Fruit fly (Drosophila melanogaster) whole organism, prepupa: Measurements from ENCODE around the gene CG3223.

Experiments
- Blimp-1 ChIP-seq: fragments of 200-800 bp; sonication (Bioruptor generic); optimal IDR thresholded peaks from 3 replicates; lab custom pipeline; 2017; ENCODE audit warnings: missing biosample characterization, missing genetic modification characterization, mild to moderate bottlenecking, moderate library complexity, missing genetic modification reagents
- CG10669 ChIP-seq: fragments of 200-800 bp; sonication (Bioruptor generic); optimal IDR thresholded peaks from 3 replicates; lab custom pipeline; 2018; ENCODE audit warnings: missing biosample characterization, mild to moderate bottlenecking, missing genetic modification characterization, moderate library complexity
- CG11294 ChIP-seq: fragments of 200-800 bp; sonication (Bioruptor generic); IDR thresholded peaks from 2 replicates; pipeline ENCODE4 v1.3.6; 2022; ENCODE audit warnings: missing biosample characterization, missing genetic modification characterization
- CG11902 ChIP-seq: fragments of 200-800 bp; sonication (Bioruptor generic); optimal IDR thresholded peaks from 3 replicates; lab custom pipeline; 2016; ENCODE audit warnings: missing biosample characterization, missing genetic modification characterization
- CG15336 ChIP-seq: fragments of 200-800 bp; sonication (Bioruptor generic); IDR thresholded peaks from 2 replicates; pipeline ENCODE4 v1.3.6; 2022; ENCODE audit warnings: missing biosample characterization, missing genetic modification characterization
- CG1621 ChIP-seq: fragments of 200-800 bp; sonication (Bioruptor generic); optimal IDR thresholded peaks from 3 replicates; lab custom pipeline; 2018; ENCODE audit warnings: missing biosample characterization, mild to moderate bottlenecking, missing genetic modification characterization
- CG3032 ChIP-seq: fragments of 200-800 bp; optimal IDR thresholded peaks from 2 replicates; lab custom pipeline; 2019; ENCODE audit warnings: missing biosample characterization, mild to moderate bottlenecking, missing genetic modification characterization, moderate library complexity
- CG32006 ChIP-seq: fragments of 200-800 bp; sonication (Bioruptor generic); optimal IDR thresholded peaks from 3 replicates; lab custom pipeline; 2017; ENCODE audit warnings: missing biosample characterization, mild to moderate bottlenecking, missing genetic modification characterization
- CG3919 ChIP-seq: fragments of 200-800 bp; sonication (Bioruptor generic); optimal IDR thresholded peaks from 3 replicates; lab custom pipeline; 2016; ENCODE audit warnings: missing biosample characterization, missing genetic modification characterization
- CG6163 ChIP-seq: fragments of 200-800 bp; sonication (Bioruptor generic); IDR thresholded peaks from 3 replicates; pipeline ENCODE4 v1.3.6; 2022; ENCODE audit warnings: missing biosample characterization, missing genetic modification characterization
- CG6276 ChIP-seq: fragments of 200-800 bp; sonication (Bioruptor generic); optimal IDR thresholded peaks from 2 replicates; lab custom pipeline; 2017; ENCODE audit warnings: missing biosample characterization, mild to moderate bottlenecking, missing genetic modification characterization
- CG8119 ChIP-seq: fragments of 200-800 bp; sonication (Bioruptor generic); IDR thresholded peaks from 3 replicates; pipeline ENCODE4 v1.3.6; 2022; ENCODE audit warnings: missing biosample characterization, missing genetic modification characterization
- CG8319 ChIP-seq: fragments of 200-800 bp; sonication (Bioruptor generic); optimal IDR thresholded peaks from 3 replicates; lab custom pipeline; 2016; ENCODE audit warnings: missing biosample characterization, missing genetic modification characterization
- CG8632 ChIP-seq: fragments of 200-800 bp; sonication (Bioruptor generic); optimal IDR thresholded peaks from 3 replicates; lab custom pipeline; 2016; ENCODE audit warnings: missing biosample characterization, missing genetic modification characterization
- CG9139 ChIP-seq: fragments of 200-800 bp; sonication (Bioruptor generic); optimal IDR thresholded peaks from 3 replicates; lab custom pipeline; 2017; ENCODE audit warnings: missing biosample characterization, mild to moderate bottlenecking, missing genetic modification characterization
- Eip75B ChIP-seq: fragments of 200-800 bp; sonication (Bioruptor generic); optimal IDR thresholded peaks from 3 replicates; lab custom pipeline; 2016; ENCODE audit warnings: missing biosample characterization, missing genetic modification characterization
- Eip78C ChIP-seq: fragments of 200-800 bp; sonication (Bioruptor generic); peaks from one replicate; lab custom pipeline; 2016; ENCODE audit warnings: missing biosample characterization, missing genetic modification characterization
- Eip93F ChIP-seq: fragments of 200-800 bp; sonication (Bioruptor generic); optimal IDR thresholded peaks from 2 replicates; lab custom pipeline; 2016; ENCODE audit warnings: missing biosample characterization, mild to moderate bottlenecking, missing genetic modification characterization
- Hr38 ChIP-seq: sonication (Bioruptor generic); optimal IDR thresholded peaks from 2 replicates; lab custom pipeline; 2016; ENCODE audit warnings: missing biosample characterization, missing genetic modification characterization
- Hr39 ChIP-seq: fragments of 200-800 bp; sonication (Bioruptor generic); optimal IDR thresholded peaks from 2 replicates; lab custom pipeline; 2016; ENCODE audit warnings: missing biosample characterization, missing genetic modification characterization
- Sox102F ChIP-seq: fragments of 200-800 bp; sonication (Bioruptor generic); optimal IDR thresholded peaks from 2 replicates; lab custom pipeline; 2016; ENCODE audit warnings: missing biosample characterization, mild to moderate bottlenecking, missing genetic modification characterization
- Sox14 ChIP-seq: fragments of 200-800 bp; sonication (Bioruptor generic); optimal IDR thresholded peaks from 3 replicates; lab custom pipeline; 2016; ENCODE audit warnings: missing biosample characterization, missing genetic modification characterization
- achi ChIP-seq: fragments of 200-800 bp; sonication (Bioruptor generic); optimal IDR thresholded peaks from 3 replicates; lab custom pipeline; 2016; ENCODE audit warnings: missing biosample characterization, missing genetic modification characterization
- acj6 ChIP-seq: fragments of 200-800 bp; sonication (Bioruptor generic); optimal IDR thresholded peaks from 3 replicates; lab custom pipeline; 2016; ENCODE audit warnings: missing biosample characterization, missing genetic modification characterization
- cyc ChIP-seq: fragments of 200-800 bp; sonication (Bioruptor generic); optimal IDR thresholded peaks from 3 replicates; lab custom pipeline; 2016; ENCODE audit warnings: missing biosample characterization, missing genetic modification characterization
- dsx ChIP-seq: fragments of 200-800 bp; optimal IDR thresholded peaks from 3 replicates; lab custom pipeline; 2019; ENCODE audit warnings: missing biosample characterization, mild to moderate bottlenecking, missing genetic modification characterization, moderate library complexity; ENCODE audit not compliant: poor library complexity, severe bottlenecking
- esn ChIP-seq: fragments of 200-800 bp; sonication (Bioruptor generic); optimal IDR thresholded peaks from 2 replicates; lab custom pipeline; 2016; ENCODE audit warnings: missing biosample characterization, mild to moderate bottlenecking, missing genetic modification characterization, moderate library complexity
- fd85E ChIP-seq: fragments of 200-800 bp; sonication (Bioruptor generic); optimal IDR thresholded peaks from 3 replicates; lab custom pipeline; 2016; ENCODE audit warnings: missing biosample characterization, missing genetic modification characterization
- fkh ChIP-seq: fragments of 200-800 bp; sonication (Bioruptor generic); optimal IDR thresholded peaks from 3 replicates; lab custom pipeline; 2017; ENCODE audit warnings: missing biosample characterization, mild to moderate bottlenecking, missing genetic modification characterization, moderate library complexity
- net ChIP-seq: fragments of 200-800 bp; sonication (Bioruptor generic); optimal IDR thresholded peaks from 3 replicates; lab custom pipeline; 2016; ENCODE audit warnings: missing biosample characterization, missing genetic modification characterization
- ss ChIP-seq, 2 experiments: fragments of 200-800 bp; sonication (Bioruptor generic); optimal IDR thresholded peaks; 2 replicates in 1 of 2; 3 replicates in 1 of 2; lab custom pipeline; 2017 to 2018; ENCODE audit warnings: mild to moderate bottlenecking in 2 of 2, missing biosample characterization in 2 of 2, missing genetic modification characterization in 2 of 2, moderate library complexity in 1 of 2
- svp ChIP-seq: fragments of 200-800 bp; sonication (Bioruptor generic); peaks from one replicate; lab custom pipeline; 2016; ENCODE audit warnings: missing biosample characterization, missing genetic modification characterization
- vri ChIP-seq: fragments of 200-800 bp; sonication (Bioruptor generic); optimal IDR thresholded peaks from 3 replicates; lab custom pipeline; 2016; ENCODE audit warnings: missing biosample characterization, mild to moderate bottlenecking, missing genetic modification characterization

The CG3223 gene

dm6 chr3R:7962778-7963494, 46.3 kb upstream of the CG3223 start (continued):
- TF ChIP-seq Eip75B (GFP tag; lab: Kevin White, UChicago) (peak; percentile 55), CG8319 (GFP tag; lab: Kevin White, UChicago) (peak; percentile 29), CG8119 (GFP tag; lab: Robert Waterston, UW) (peak; percentile 48; the same call in 2 of the 3 replicates), CG6276 (GFP tag; lab: Kevin White, UChicago) (peak; percentile 83), acj6 (peak; percentile 70), net (GFP tag; lab: Kevin White, UChicago) (peak; percentile 72), CG10669 (GFP tag; lab: Kevin White, UChicago) (peak; percentile 46), Eip93F (GFP tag; lab: Kevin White, UChicago) (no peak), CG32006 (GFP tag; lab: Kevin White, UChicago) (peak; percentile 92), Blimp-1 (GFP tag; lab: Kevin White, UChicago) (peak; percentile 54), Hr39 (peak; percentile 51), achi (GFP tag; lab: Kevin White, UChicago) (peak; percentile 78), fd85E (GFP tag; lab: Kevin White, UChicago) (peak; percentile 16), cyc (GFP tag; lab: Kevin White, UChicago) (peak; percentile 49), esn (GFP tag; lab: Kevin White, UChicago) (peak; percentile 77), CG3032 (tag; lab: Kevin White, UChicago) (peak; percentile 64), CG11902 (GFP tag; lab: Kevin White, UChicago) (peak; percentile 38), CG6163 (GFP tag; lab: Robert Waterston, UW) (peak; percentile 60), CG11294 (GFP tag; lab: Robert Waterston, UW) (0 out of 2 replicates have a peak, but pooled peaks have one; percentile 7), CG15336 (GFP tag; lab: Robert Waterston, UW) (peak; percentile 44; the same call in 1 of the 2 replicates), Sox102F (GFP tag; lab: Kevin White, UChicago) (peak; percentile 28), CG3919 (GFP tag; lab: Kevin White, UChicago) (peak; percentile 61), Hr38 (GFP tag; lab: Kevin White, UChicago) (no peak)

dm6 chr3R:7963495-7964132, 45.6 kb upstream of the CG3223 start:
- TF ChIP-seq Eip78C (GFP tag; lab: Kevin White, UChicago) (peak; percentile 69), dsx (GFP tag; lab: Kevin White, UChicago) (peak; percentile 77), Eip93F (GFP tag; lab: Kevin White, UChicago) (no peak), CG6163 (GFP tag; lab: Robert Waterston, UW) (peak; percentile 60; the same call in 1 of the 3 replicates), CG8632 (no peak), ss (GFP tag; optimal IDR thresholded peaks at IDR 0.05; lab: Kevin White, UChicago) (peak in 1 of 2 experiments; percentile 46)
- TF ChIP-seq, all 60 proteins: peak for 4

- TF ChIP-seq vri (GFP tag; lab: Kevin White, UChicago) (peak; percentile 30), CG8119 (GFP tag; lab: Robert Waterston, UW) (no peak), dsx (GFP tag; lab: Kevin White, UChicago) (peak; percentile 95), svp (GFP tag; lab: Kevin White, UChicago) (peak; percentile 55), CG10669 (GFP tag; lab: Kevin White, UChicago) (no peak), CG9139 (GFP tag; lab: Kevin White, UChicago) (no peak), Sox14 (GFP tag; lab: Kevin White, UChicago) (no peak), fkh (GFP tag; lab: Kevin White, UChicago) (peak; percentile 38), CG1621 (tag; lab: Kevin White, UChicago) (no peak)
Observed at dm6 chr3R:7964751-7965319, 44.4 kb upstream of the CG3223 start.
